Worm (Caenorhabditis elegans): ENCODE measurements around the gene F14H8.2.
"Not testable (repeated sequence)": the region's sequence is repeated elsewhere in the genome, so short reads cannot be mapped to it uniquely, and the experiment has no call there.

F14H8.2 gene

ce11 chrV:15057724-15058123 is 37.6 kb upstream of the F14H8.2 start:
- TF ChIP-seq flt-1 (GFP tag; IDR thresholded peaks at IDR 0.05) (no peak), ztf-29 (GFP tag; IDR thresholded peaks at IDR 0.05) (no peak), ref-1 (GFP tag; conservative IDR thresholded peaks at IDR 0.05) (no peak), cog-1 (tag; optimal IDR thresholded peaks at IDR 0.05) (no peak), klf-2 (GFP tag; conservative IDR thresholded peaks at IDR 0.05) (no peak), ztf-23 (GFP tag; IDR thresholded peaks at IDR 0.05) (no peak), T22C8.4 (GFP tag; IDR thresholded peaks at IDR 0.05) (no peak), med-1 (GFP tag; optimal IDR thresholded peaks at IDR 0.05; ENCODE audit: insufficient read depth) (no peak), tab-1 (GFP tag; IDR thresholded peaks at IDR 0.05) (no peak)

- no peak for TF ChIP-seq cog-1 (tag; optimal IDR thresholded peaks at IDR 0.05)
- TF ChIP-seq ztf-29 (GFP tag; IDR thresholded peaks at IDR 0.05): no peak
- TF ChIP-seq T22C8.4 (GFP tag; IDR thresholded peaks at IDR 0.05): no peak
- no peak for TF ChIP-seq ztf-23 (GFP tag; IDR thresholded peaks at IDR 0.05)
- TF ChIP-seq tab-1 (GFP tag; IDR thresholded peaks at IDR 0.05): no peak
- no peak for TF ChIP-seq med-1 (GFP tag; optimal IDR thresholded peaks at IDR 0.05; ENCODE audit: insufficient read depth)
- TF ChIP-seq klf-2 (GFP tag; conservative IDR thresholded peaks at IDR 0.05): no peak
- TF ChIP-seq ref-1 (GFP tag; conservative IDR thresholded peaks at IDR 0.05): no peak
- no peak for TF ChIP-seq flt-1 (GFP tag; IDR thresholded peaks at IDR 0.05)
Measured at ce11 chrV:15056346-15056839, 36.3 kb upstream of the F14H8.2 start.

ce11 chrV:15055873-15056272 is 35.7 kb upstream of the F14H8.2 start, which contains the start of gene C25D7.16:
C25D7.16 (plus strand) TSS chrV:15056173.
- TF ChIP-seq T22C8.4 (GFP tag; IDR thresholded peaks at IDR 0.05) (no peak), ztf-23 (GFP tag; IDR thresholded peaks at IDR 0.05) (no peak), med-1 (GFP tag; optimal IDR thresholded peaks at IDR 0.05; ENCODE audit: insufficient read depth) (no peak), ztf-29 (GFP tag; IDR thresholded peaks at IDR 0.05) (no peak), tab-1 (GFP tag; IDR thresholded peaks at IDR 0.05) (no peak), ref-1 (GFP tag; conservative IDR thresholded peaks at IDR 0.05) (no peak), cog-1 (tag; optimal IDR thresholded peaks at IDR 0.05) (no peak), flt-1 (GFP tag; IDR thresholded peaks at IDR 0.05) (no peak), klf-2 (GFP tag; conservative IDR thresholded peaks at IDR 0.05) (no peak)

DNA sequence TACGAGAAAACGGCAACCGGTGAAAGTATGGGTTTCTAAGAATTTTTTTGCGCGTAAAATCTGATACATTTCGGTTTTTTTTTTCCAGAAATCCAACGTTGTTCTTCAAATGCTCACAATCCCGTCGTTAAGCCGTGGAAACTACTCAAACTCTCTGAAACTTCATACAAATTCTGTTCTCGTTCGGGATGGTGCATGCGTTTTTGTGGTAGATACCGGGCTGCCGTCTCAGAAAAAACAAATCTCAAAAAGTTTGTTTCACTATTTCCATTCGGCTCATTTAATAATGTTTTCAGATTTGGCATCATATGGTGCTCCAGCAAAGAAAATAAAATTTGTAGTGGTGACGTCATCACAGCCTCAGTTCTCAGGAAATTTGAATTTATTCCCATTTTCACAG is 34.6 kb upstream of the F14H8.2 start:
- TF ChIP-seq klf-2 (GFP tag; conservative IDR thresholded peaks at IDR 0.05): no peak
- TF ChIP-seq ztf-29 (GFP tag; IDR thresholded peaks at IDR 0.05): no peak
- no peak for TF ChIP-seq med-1 (GFP tag; optimal IDR thresholded peaks at IDR 0.05; ENCODE audit: insufficient read depth)
- TF ChIP-seq T22C8.4 (GFP tag; IDR thresholded peaks at IDR 0.05): no peak
- no peak for TF ChIP-seq cog-1 (tag; optimal IDR thresholded peaks at IDR 0.05)
- TF ChIP-seq ztf-23 (GFP tag; IDR thresholded peaks at IDR 0.05): no peak
- no peak for TF ChIP-seq ref-1 (GFP tag; conservative IDR thresholded peaks at IDR 0.05)
- TF ChIP-seq flt-1 (GFP tag; IDR thresholded peaks at IDR 0.05): no peak
- TF ChIP-seq tab-1 (GFP tag; IDR thresholded peaks at IDR 0.05): no peak

DNA sequence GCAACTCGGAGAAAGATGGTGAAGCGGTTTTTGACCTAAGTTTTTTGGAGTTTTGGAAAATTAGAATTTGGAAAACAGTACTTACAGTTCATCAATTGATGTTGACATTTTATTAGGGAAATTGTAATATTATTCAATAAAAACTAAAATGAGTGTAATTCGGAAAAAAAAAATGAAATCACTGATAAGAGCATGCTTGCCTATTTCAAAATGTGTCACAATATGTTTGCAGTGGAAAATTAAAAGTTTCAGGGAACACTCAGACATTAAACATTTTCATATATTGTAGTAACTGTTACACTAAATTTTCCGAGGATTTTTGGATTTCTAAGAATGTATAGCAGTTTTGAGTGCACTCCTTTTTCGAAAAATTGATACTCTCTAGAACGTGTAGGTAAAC is 32.2 kb upstream of the F14H8.2 start, which contains the start of the genes fbxa-82 and C25D7.5:
fbxa-82 (minus strand) TSS at position 163 of the 400 bp plus-strand sequence.
C25D7.5 (plus strand) TSS at position 283 of the 400 bp plus-strand sequence.
- TF ChIP-seq cog-1 (tag; optimal IDR thresholded peaks at IDR 0.05) (no peak), ref-1 (GFP tag; conservative IDR thresholded peaks at IDR 0.05) (no peak), flt-1 (GFP tag; IDR thresholded peaks at IDR 0.05) (no peak), tab-1 (GFP tag; IDR thresholded peaks at IDR 0.05) (no peak), klf-2 (GFP tag; conservative IDR thresholded peaks at IDR 0.05) (no peak), med-1 (GFP tag; optimal IDR thresholded peaks at IDR 0.05; ENCODE audit: insufficient read depth) (no peak), ztf-29 (GFP tag; IDR thresholded peaks at IDR 0.05) (no peak), T22C8.4 (GFP tag; IDR thresholded peaks at IDR 0.05) (no peak), ztf-23 (GFP tag; IDR thresholded peaks at IDR 0.05) (no peak)

DNA sequence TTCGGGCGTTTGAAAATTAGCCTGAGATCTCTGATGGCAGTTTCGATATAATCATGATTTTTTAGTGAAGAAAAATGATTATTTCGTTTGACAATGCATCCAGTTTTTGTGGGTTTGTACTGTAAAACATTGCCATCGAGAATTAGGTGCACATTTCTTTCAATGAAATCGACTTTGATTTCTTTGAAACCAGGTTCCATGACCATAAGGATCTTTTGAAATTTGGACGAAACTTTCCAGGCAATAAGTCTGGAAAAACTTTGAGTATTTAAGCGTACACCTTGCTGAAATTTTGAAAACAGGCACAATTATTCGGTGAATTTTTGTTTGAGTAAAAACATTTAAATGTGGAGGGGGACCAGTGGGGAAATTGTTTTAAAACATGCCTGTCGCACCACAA is 31.6 kb upstream of the F14H8.2 start:
- TF ChIP-seq ref-1 (GFP tag; conservative IDR thresholded peaks at IDR 0.05) (no peak), ztf-29 (GFP tag; IDR thresholded peaks at IDR 0.05) (no peak), klf-2 (GFP tag; conservative IDR thresholded peaks at IDR 0.05) (no peak), tab-1 (GFP tag; IDR thresholded peaks at IDR 0.05) (no peak), ztf-23 (GFP tag; IDR thresholded peaks at IDR 0.05) (no peak), cog-1 (tag; optimal IDR thresholded peaks at IDR 0.05) (no peak), med-1 (GFP tag; optimal IDR thresholded peaks at IDR 0.05; ENCODE audit: insufficient read depth) (no peak), T22C8.4 (GFP tag; IDR thresholded peaks at IDR 0.05) (no peak), flt-1 (GFP tag; IDR thresholded peaks at IDR 0.05) (no peak)

DNA sequence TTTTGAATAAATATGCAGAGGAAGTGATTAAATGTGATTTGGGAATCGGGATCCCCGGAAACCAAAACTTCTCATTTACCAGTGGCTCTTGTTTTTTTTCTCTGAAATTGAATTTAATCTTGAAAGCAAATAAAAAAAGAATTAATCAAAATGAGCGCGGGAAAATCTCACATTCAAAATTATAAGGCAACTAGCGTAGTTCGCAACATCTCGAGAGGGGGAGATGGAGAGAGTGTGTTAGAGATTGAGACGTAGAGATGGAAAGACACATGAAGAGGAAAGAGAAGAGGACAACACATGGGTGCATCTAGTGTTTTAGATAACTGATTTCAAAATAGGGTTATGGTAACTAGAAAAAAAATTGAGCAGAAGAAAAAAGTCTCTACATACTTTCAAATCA is 28.0 kb upstream of the F14H8.2 start, which contains the start of gene sdc-3:
sdc-3 (minus strand) TSS at position 101 of the 400 bp plus-strand sequence.
- no peak for TF ChIP-seq klf-2 (GFP tag; conservative IDR thresholded peaks at IDR 0.05)
- TF ChIP-seq ref-1 (GFP tag; conservative IDR thresholded peaks at IDR 0.05): no peak
- TF ChIP-seq tab-1 (GFP tag; IDR thresholded peaks at IDR 0.05): no peak
- TF ChIP-seq cog-1 (tag; optimal IDR thresholded peaks at IDR 0.05): no peak
- no peak for TF ChIP-seq ztf-29 (GFP tag; IDR thresholded peaks at IDR 0.05)
- TF ChIP-seq T22C8.4 (GFP tag; IDR thresholded peaks at IDR 0.05): no peak
- TF ChIP-seq ztf-23 (GFP tag; IDR thresholded peaks at IDR 0.05): no peak
- TF ChIP-seq flt-1 (GFP tag; IDR thresholded peaks at IDR 0.05): no peak

ce11 chrV:15036769-15037168 is 16.6 kb upstream of the F14H8.2 start, which contains the start of gene melo-3:
melo-3 (minus strand) TSS chrV:15036869.
- TF ChIP-seq tab-1, flt-1, ztf-23 (GFP tag; IDR thresholded peaks at IDR 0.05): not testable (repeated sequence)

ce11 chrV:15031373-15031772 is 11.2 kb upstream of the F14H8.2 start, which contains the start of gene cng-1:
cng-1 (minus strand) TSS chrV:15031473.
- TF ChIP-seq klf-2 (GFP tag; conservative IDR thresholded peaks at IDR 0.05); ztf-23 (GFP tag; IDR thresholded peaks at IDR 0.05); ztf-29 (GFP tag; IDR thresholded peaks at IDR 0.05): not testable (repeated sequence)

All from whole organism, midembryonic.